Fruit fly (Drosophila melanogaster): ENCODE measurements around the gene CG1368.

dm6 chrX:14176623-14177022, 2.1 kb downstream of the CG1368 start, which contains the start of gene CG11581:
- no peak for TF ChIP-seq CG12768 (GFP tag; optimal IDR thresholded peaks at IDR 0.05)
- no peak for TF ChIP-seq CG14711 (tag; optimal IDR thresholded peaks at IDR 0.05)
- TF ChIP-seq tj (GFP tag; optimal IDR thresholded peaks at IDR 0.05), result no peak
- no peak for TF ChIP-seq cic (GFP tag; optimal IDR thresholded peaks at IDR 0.05)
- no peak for TF ChIP-seq bab1 (GFP tag; optimal IDR thresholded peaks at IDR 0.05)
